Fruit fly (Drosophila melanogaster) whole organism, embryonic: Measurements from ENCODE around the gene Myo28B1.

Source experiments
- ATbp ChIP-seq: fragments of 200-800 bp; sonication (Bioruptor generic); optimal IDR thresholded peaks from 2 replicates; lab custom pipeline; 2017; ENCODE audit warnings: missing biosample characterization, mild to moderate bottlenecking, missing genetic modification characterization, missing genetic modification reagents
- Adf1 ChIP-seq: fragments of 200-800 bp; sonication (Bioruptor generic); IDR thresholded peaks from 2 replicates; pipeline ENCODE4 v1.3.6; 2022; ENCODE audit warnings: missing biosample characterization, missing genetic modification characterization
- Blimp-1 ChIP-seq: fragments of 200-800 bp; sonication (Bioruptor generic); optimal IDR thresholded peaks from 3 replicates; lab custom pipeline; 2018; ENCODE audit warnings: missing biosample characterization, missing genetic modification characterization, mild to moderate bottlenecking, moderate library complexity, missing genetic modification reagents
- CG10321 ChIP-seq: fragments of 200-800 bp; sonication (Bioruptor generic); IDR thresholded peaks from 2 replicates; pipeline ENCODE4 v1.3.6; 2022; ENCODE audit warnings: missing biosample characterization, missing genetic modification characterization
- CG10979 ChIP-seq: fragments of 200-800 bp; sonication (Bioruptor generic); optimal IDR thresholded peaks from 2 replicates; lab custom pipeline; 2018; ENCODE audit warnings: missing biosample characterization, mild to moderate bottlenecking, missing genetic modification characterization, moderate library complexity
- CG13624 ChIP-seq: fragments of 200-800 bp; sonication (Bioruptor generic); optimal IDR thresholded peaks from 2 replicates; lab custom pipeline; 2016; ENCODE audit warnings: missing biosample characterization, missing genetic modification characterization
- CG14014 ChIP-seq: fragments of 200-800 bp; sonication (Bioruptor generic); IDR thresholded peaks from 2 replicates; pipeline ENCODE4 v1.3.6; 2022; ENCODE audit warnings: missing biosample characterization, missing genetic modification characterization
- CG14050 ChIP-seq: fragments of 200-800 bp; sonication (Bioruptor generic); IDR thresholded peaks from 3 replicates; pipeline ENCODE4 v1.3.6; 2022; ENCODE audit warnings: missing biosample characterization, missing genetic modification characterization
- CG14667 ChIP-seq: fragments of 200-800 bp; sonication (Bioruptor generic); IDR thresholded peaks from 2 replicates; pipeline ENCODE4 v1.3.6; 2022; ENCODE audit warnings: missing biosample characterization, missing genetic modification characterization
- CG1529 ChIP-seq: fragments of 200-800 bp; sonication (Bioruptor generic); optimal IDR thresholded peaks from 3 replicates; lab custom pipeline; 2018; ENCODE audit warnings: missing biosample characterization, missing genetic modification characterization
- CG15601 ChIP-seq: fragments of 200-800 bp; sonication (Bioruptor generic); optimal IDR thresholded peaks from 3 replicates; lab custom pipeline; 2019; ENCODE audit warnings: missing biosample characterization, mild to moderate bottlenecking, missing genetic modification characterization, moderate library complexity
- CG1603 ChIP-seq: fragments of 200-800 bp; sonication (Bioruptor generic); optimal IDR thresholded peaks from 2 replicates; lab custom pipeline; 2019; ENCODE audit warnings: missing biosample characterization, mild to moderate bottlenecking, missing genetic modification characterization, moderate library complexity
- CG17568 ChIP-seq: fragments of 200-800 bp; sonication (Bioruptor generic); optimal IDR thresholded peaks from 2 replicates; lab custom pipeline; 2018; ENCODE audit warnings: missing biosample characterization, mild to moderate bottlenecking, missing genetic modification characterization, moderate library complexity
- CG18476 ChIP-seq: fragments of 200-800 bp; sonication (Bioruptor generic); optimal IDR thresholded peaks from 2 replicates; lab custom pipeline; 2016; ENCODE audit warnings: missing biosample characterization, mild to moderate bottlenecking, missing genetic modification characterization
- CG2875 ChIP-seq: fragments of 200-800 bp; sonication (Bioruptor generic); optimal IDR thresholded peaks from 2 replicates; lab custom pipeline; 2017; ENCODE audit warnings: missing biosample characterization, mild to moderate bottlenecking, missing genetic modification characterization, missing genetic modification reagents
- CG3065 ChIP-seq: fragments of 200-800 bp; sonication (Bioruptor generic); optimal IDR thresholded peaks from 2 replicates; lab custom pipeline; 2016; ENCODE audit warnings: missing biosample characterization, missing genetic modification characterization
- CG31388 ChIP-seq: fragments of 200-800 bp; sonication (Bioruptor generic); optimal IDR thresholded peaks from 2 replicates; lab custom pipeline; 2016; ENCODE audit warnings: missing biosample characterization, missing genetic modification characterization
- CG3281 ChIP-seq: fragments of 200-800 bp; sonication (Bioruptor generic); optimal IDR thresholded peaks from 3 replicates; lab custom pipeline; 2017; ENCODE audit warnings: missing biosample characterization, mild to moderate bottlenecking, missing genetic modification characterization
- CG8359 ChIP-seq: fragments of 200-800 bp; sonication (Bioruptor generic); optimal IDR thresholded peaks from 2 replicates; lab custom pipeline; 2017; ENCODE audit warnings: missing biosample characterization, mild to moderate bottlenecking, missing genetic modification characterization, borderline replicate concordance
- CG9876 ChIP-seq: fragments of 200-800 bp; sonication (Bioruptor generic); optimal IDR thresholded peaks from 2 replicates; lab custom pipeline; 2016; ENCODE audit warnings: missing biosample characterization, missing genetic modification characterization
- CrebB ChIP-seq: fragments of 200-800 bp; sonication (Bioruptor generic); optimal IDR thresholded peaks from 3 replicates; lab custom pipeline; 2018; ENCODE audit warnings: missing biosample characterization, mild to moderate bottlenecking, missing genetic modification characterization
- Dp ChIP-seq: fragments of 200-800 bp; sonication (Bioruptor generic); optimal IDR thresholded peaks from 2 replicates; lab custom pipeline; 2018; ENCODE audit warnings: missing biosample characterization, mild to moderate bottlenecking, missing genetic modification characterization, moderate library complexity
- Hmx ChIP-seq: fragments of 200-800 bp; sonication (Bioruptor generic); optimal IDR thresholded peaks from 2 replicates; lab custom pipeline; 2016; ENCODE audit warnings: missing biosample characterization, missing genetic modification characterization
- MBD-R2 ChIP-seq: fragments of 200-800 bp; sonication (Bioruptor generic); IDR thresholded peaks from 2 replicates; pipeline ENCODE4 v1.3.6; 2022; ENCODE audit warnings: missing biosample characterization, missing genetic modification characterization
- MESR4 ChIP-seq: fragments of 200-800 bp; sonication (Bioruptor generic); optimal IDR thresholded peaks from 2 replicates; lab custom pipeline; 2018; ENCODE audit warnings: missing biosample characterization, mild to moderate bottlenecking, missing genetic modification characterization, moderate library complexity
- Med ChIP-seq: fragments of 200-800 bp; sonication (Bioruptor generic); peaks from one replicate; lab custom pipeline; 2016; ENCODE audit warnings: missing biosample characterization, missing genetic modification characterization, mild to moderate bottlenecking, inconsistent platforms, moderate library complexity
- Meics ChIP-seq: fragments of 200-800 bp; sonication (Bioruptor generic); optimal IDR thresholded peaks from 2 replicates; lab custom pipeline; 2017; ENCODE audit warnings: missing biosample characterization, mild to moderate bottlenecking, missing genetic modification characterization
- NC2α ChIP-seq: fragments of 200-800 bp; sonication (Bioruptor generic); optimal IDR thresholded peaks from 2 replicates; lab custom pipeline; 2016; ENCODE audit warnings: missing biosample characterization, missing genetic modification characterization
- NK7.1 ChIP-seq: fragments of 200-800 bp; sonication (Bioruptor generic); optimal IDR thresholded peaks from 3 replicates; lab custom pipeline; 2016; ENCODE audit warnings: missing biosample characterization, missing genetic modification characterization
- Stat92E ChIP-seq, 3 experiments: fragments of >200 bp in 2 of 3; fragments of 200-800 bp in 1 of 3; sonication (Bioruptor generic) in 1 of 3; optimal IDR thresholded peaks; 2 replicates each; lab custom pipeline; 2017 to 2019; ENCODE audit warnings: missing biosample characterization in 3 of 3, missing genetic modification characterization in 3 of 3, mild to moderate bottlenecking in 1 of 3, moderate library complexity in 1 of 3
- Usf ChIP-seq: fragments of 200-800 bp; sonication (Bioruptor generic); optimal IDR thresholded peaks from 2 replicates; lab custom pipeline; 2017; ENCODE audit warnings: missing genotype, missing biosample characterization, missing genetic modification characterization
- al ChIP-seq: fragments of 200-800 bp; sonication (Bioruptor generic); IDR thresholded peaks from 2 replicates; pipeline ENCODE4 v1.3.6; 2022; ENCODE audit warnings: missing biosample characterization, missing genetic modification characterization
- ase ChIP-seq: fragments of 200-800 bp; sonication (Bioruptor generic); IDR thresholded peaks from 3 replicates; pipeline ENCODE4 v1.3.6; 2022; ENCODE audit warnings: missing biosample characterization, missing genetic modification characterization
- ash1 ChIP-seq: fragments of 200-800 bp; sonication (Bioruptor generic); optimal IDR thresholded peaks from 2 replicates; lab custom pipeline; 2018; ENCODE audit warnings: missing biosample characterization, mild to moderate bottlenecking, missing genetic modification characterization
- cato ChIP-seq: fragments of 200-800 bp; sonication (Bioruptor generic); optimal IDR thresholded peaks from 2 replicates; lab custom pipeline; 2016; ENCODE audit warnings: missing biosample characterization, missing genetic modification characterization, borderline replicate concordance
- dm ChIP-seq: fragments of 200-800 bp; sonication (Bioruptor generic); optimal IDR thresholded peaks from 3 replicates; lab custom pipeline; 2016; ENCODE audit warnings: missing biosample characterization, missing genetic modification characterization
- dmrt11E ChIP-seq: fragments of 200-800 bp; sonication (Bioruptor generic); optimal IDR thresholded peaks from 3 replicates; lab custom pipeline; 2018; ENCODE audit warnings: missing biosample characterization, mild to moderate bottlenecking, missing genetic modification characterization, moderate library complexity
- ewg ChIP-seq: fragments of 200-800 bp; sonication (Bioruptor generic); optimal IDR thresholded peaks from 3 replicates; lab custom pipeline; 2017; ENCODE audit warnings: mild to moderate bottlenecking, missing biosample characterization, missing genetic modification reagents, missing genetic modification characterization
- gsb ChIP-seq: fragments of 200-800 bp; sonication (Bioruptor generic); IDR thresholded peaks from 2 replicates; pipeline ENCODE4 v1.3.6; 2022; ENCODE audit warnings: missing biosample characterization, missing genetic modification characterization
- h ChIP-seq: fragments of >200 bp; optimal IDR thresholded peaks from 2 replicates; lab custom pipeline; 2017
- insv ChIP-seq, 2 experiments: fragments of 200-800 bp; sonication (Bioruptor generic); optimal IDR thresholded peaks; 3 replicates each; lab custom pipeline; 2016 to 2018; ENCODE audit warnings: missing biosample characterization in 2 of 2, missing genetic modification characterization in 2 of 2
- jumu ChIP-seq: fragments of 200-800 bp; sonication (Bioruptor generic); optimal IDR thresholded peaks from 3 replicates; lab custom pipeline; 2016; ENCODE audit warnings: missing biosample characterization, missing genetic modification characterization
- kah ChIP-seq: fragments of 200-800 bp; sonication (Bioruptor generic); optimal IDR thresholded peaks from 2 replicates; lab custom pipeline; 2018; ENCODE audit warnings: missing biosample characterization, mild to moderate bottlenecking, missing genetic modification characterization
- nerfin-2 ChIP-seq: fragments of 200-800 bp; sonication (Bioruptor generic); IDR thresholded peaks from 2 replicates; pipeline ENCODE4 v1.3.6; 2022; ENCODE audit warnings: missing biosample characterization, missing genetic modification characterization; ENCODE audit not compliant: partially characterized antibody
- pnt ChIP-seq: fragments of 200-800 bp; sonication (Bioruptor generic); optimal IDR thresholded peaks from 3 replicates; lab custom pipeline; 2016; ENCODE audit warnings: missing biosample characterization, missing genetic modification characterization
- pros ChIP-seq: fragments of 200-800 bp; sonication (Bioruptor generic); optimal IDR thresholded peaks from 3 replicates; lab custom pipeline; 2019; ENCODE audit warnings: missing biosample characterization, mild to moderate bottlenecking, missing genetic modification characterization, moderate library complexity
- sima ChIP-seq: fragments of 200-800 bp; sonication (Bioruptor generic); optimal IDR thresholded peaks from 2 replicates; lab custom pipeline; 2016; ENCODE audit warnings: missing biosample characterization, missing genetic modification characterization
- slou ChIP-seq: fragments of 200-800 bp; sonication (Bioruptor generic); optimal IDR thresholded peaks from 3 replicates; lab custom pipeline; 2016; ENCODE audit warnings: missing biosample characterization, missing genetic modification characterization
- so ChIP-seq: fragments of 200-800 bp; sonication (Bioruptor generic); IDR thresholded peaks from 3 replicates; pipeline ENCODE4 v1.3.6; 2022; ENCODE audit warnings: missing biosample characterization, missing genetic modification characterization

Gene Myo28B1

dm6 chr2L:7641606-7642190 is 24.1 kb upstream of the Myo28B1 start (continued):
- TF ChIP-seq NC2α (GFP tag; lab: Kevin White, UChicago) (no peak), CG17568 (GFP tag; lab: Kevin White, UChicago) (peak; percentile 78), CG10979 (tag; lab: Kevin White, UChicago) (no peak), Usf (GFP tag; lab: Kevin White, UChicago) (peak; percentile 59), NK7.1 (GFP tag; lab: Kevin White, UChicago) (no peak), Meics (GFP tag; lab: Kevin White, UChicago) (peak; percentile 2), gsb (GFP tag; lab: Robert Waterston, UW) (peak; percentile 37; the same call in 1 of the 2 replicates), ATbp (peak; percentile 77), MESR4 (GFP tag; lab: Kevin White, UChicago) (no peak), Dp (GFP tag; lab: Kevin White, UChicago) (peak; percentile 49), Hmx (GFP tag; lab: Kevin White, UChicago) (peak; percentile 2), CG3065 (GFP tag; lab: Kevin White, UChicago) (peak; percentile 53), ewg (GFP tag; lab: Kevin White, UChicago) (peak; percentile 63), CG15601 (tag; lab: Kevin White, UChicago) (no peak), insv (GFP tag; optimal IDR thresholded peaks at IDR 0.05; lab: Kevin White, UChicago) (no peak), dmrt11E (tag; lab: Kevin White, UChicago) (peak; percentile 50), Stat92E (GFP tag; optimal IDR thresholded peaks at IDR 0.05; lab: Kevin White, UChicago) (no peak), cato (GFP tag; lab: Kevin White, UChicago) (peak; percentile 87), CG8359 (no peak), jumu (GFP tag; lab: Kevin White, UChicago) (peak; percentile 89), CG2875 (GFP tag; lab: Kevin White, UChicago) (peak; percentile 80), nerfin-2 (GFP tag; lab: Robert Waterston, UW) (no peak), pros (no peak), CG3281 (GFP tag; lab: Kevin White, UChicago) (no peak), CG13624 (GFP tag; lab: Kevin White, UChicago) (no peak), Blimp-1 (GFP tag; lab: Kevin White, UChicago) (no peak), ash1 (GFP tag; lab: Kevin White, UChicago) (no peak), CG18476 (GFP tag; lab: Kevin White, UChicago) (no peak), CrebB (tag; lab: Kevin White, UChicago) (peak; percentile 81), kah (GFP tag; lab: Kevin White, UChicago) (no peak), so (GFP tag; lab: Robert Waterston, UW) (peak; percentile 76)

dm6 chr2L:7659561-7659960 is 6.3 kb upstream of the Myo28B1 start:
- TF ChIP-seq CG9876 (GFP tag; lab: Kevin White, UChicago) = no peak
- peak; percentile 61; the same call in 1 of the 2 replicates for TF ChIP-seq CG10321 (GFP tag; lab: Robert Waterston, UW)
- 0 out of 2 replicates have a peak, but pooled peaks have one; percentile 7 for TF ChIP-seq CG14667 (GFP tag; lab: Robert Waterston, UW)

dm6 chr2L:7660087-7660486 is 5.8 kb upstream of the Myo28B1 start:
- TF ChIP-seq CG1529 (GFP tag; lab: Kevin White, UChicago) (no peak), slou (GFP tag; lab: Kevin White, UChicago) (no peak), Meics (GFP tag; lab: Kevin White, UChicago) (peak; percentile 15), CG1603 (tag; lab: Kevin White, UChicago) (no peak), dm (GFP tag; lab: Kevin White, UChicago) (no peak), ase (GFP tag; lab: Robert Waterston, UW) (no peak), sima (GFP tag; lab: Kevin White, UChicago) (no peak), CG14050 (no peak), pnt (GFP tag; lab: Kevin White, UChicago) (no peak), MBD-R2 (GFP tag; lab: Robert Waterston, UW) (no peak), CG14014 (no peak), h (lab: Kevin White, UChicago) (no peak), Med (GFP tag; lab: Kevin White, UChicago) (no peak), al (GFP tag; lab: Robert Waterston, UW) (no peak), CG31388 (GFP tag; lab: Kevin White, UChicago) (no peak), Adf1 (GFP tag; lab: Robert Waterston, UW) (no peak)
